Fruit fly (Drosophila melanogaster): ENCODE measurements around the gene Taf1.

DNA sequence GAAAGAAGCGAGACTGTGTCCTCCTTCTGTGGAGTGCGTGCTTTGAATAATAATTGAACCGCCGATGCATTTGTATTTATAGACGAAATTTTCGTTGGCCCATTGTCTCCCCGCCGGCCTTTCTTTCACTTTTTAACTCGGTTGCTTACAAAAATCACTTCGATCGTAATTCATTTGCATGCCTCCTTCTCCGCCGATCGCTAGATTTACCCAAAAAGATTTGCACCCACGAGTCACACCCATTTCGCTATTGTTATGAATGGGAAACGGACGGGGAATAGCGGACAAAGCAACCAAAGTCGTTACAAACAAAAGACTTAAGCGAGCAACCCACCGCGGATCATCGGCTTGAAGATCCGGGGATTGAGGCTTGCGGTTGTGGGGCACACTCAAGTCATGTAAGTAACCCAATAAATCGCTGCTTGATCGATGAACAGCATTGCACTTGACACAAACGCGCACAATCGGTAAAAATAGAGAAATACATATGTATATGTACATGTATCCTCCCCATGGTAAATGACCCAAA lies 49.6 kb downstream of the Taf1 start, which contains the start of gene Ccp84Ac:
- TF ChIP-seq BtbVII (GFP tag; optimal IDR thresholded peaks at IDR 0.05) (no peak), H2.0 (GFP tag; IDR thresholded peaks at IDR 0.05) (no peak), CG6254 (GFP tag; optimal IDR thresholded peaks at IDR 0.05) (no peak), CG18476 (GFP tag; optimal IDR thresholded peaks at IDR 0.05) (no peak), run (tag; optimal IDR thresholded peaks at IDR 0.05) (no peak), Stat92E (GFP tag; optimal IDR thresholded peaks at IDR 0.05) (no peak), HHEX (GFP tag; optimal IDR thresholded peaks at IDR 0.05) (no peak), Rx (GFP tag; IDR thresholded peaks at IDR 0.05) (no peak)

All from whole organism, embryonic.